In genomic region chrV:11638634-11639117, ce11 we compare ENCODE assay signal across 1 worm cellular context.
TF ChIP-seq lines count a peak whose summit lies in the region.

No protein-coding gene starts in this region.

TF ChIP-seq in whole organism, L1 larva, 84 proteins besides CTCF, POLR2A, EP300 and RAD21 (continued from another document):
- TF ChIP-seq sox-4 (tag; optimal IDR thresholded peaks at IDR 0.05; lab: Kevin White, UChicago) (no peak), grh-1 (GFP tag; IDR thresholded peaks at IDR 0.05; lab: Robert Waterston, UW) (no peak), lin-39 (tag; optimal IDR thresholded peaks at IDR 0.05; lab: Kevin White, UChicago) (no peak), nhr-84 (tag; optimal IDR thresholded peaks at IDR 0.05; lab: Kevin White, UChicago) (no peak), ets-5 (GFP tag; IDR thresholded peaks at IDR 0.05; lab: Robert Waterston, UW) (no peak), nhr-71 (tag; optimal IDR thresholded peaks at IDR 0.05; lab: Kevin White, UChicago) (peak; percentile 77), blmp-1 (tag; optimal IDR thresholded peaks at IDR 0.05; lab: Kevin White, UChicago) (peak; percentile 62), hlh-17 (GFP tag; optimal IDR thresholded peaks at IDR 0.05; lab: Kevin White, UChicago; ENCODE audit: borderline replicate concordance) (no peak), unc-98 (GFP tag; IDR thresholded peaks at IDR 0.05; lab: Robert Waterston, UW) (peak; percentile 21; the same call in 1 of the 2 replicates), irx-1 (tag; optimal IDR thresholded peaks at IDR 0.05; lab: Kevin White, UChicago) (peak; percentile 21), F16B12.6 (tag; optimal IDR thresholded peaks at IDR 0.05; lab: Kevin White, UChicago) (no peak), lin-35 (GFP tag; optimal IDR thresholded peaks at IDR 0.05; lab: Kevin White, UChicago) (peak in 1 of 2 experiments; percentile 51), efl-1 (optimal IDR thresholded peaks at IDR 0.05; lab: Kevin White, UChicago) (peak; percentile 26 to 39), efl-1 (GFP tag; optimal IDR thresholded peaks at IDR 0.05 in 1 of 2; lab: Kevin White, UChicago) (peak in 1 of 2 experiments; percentile 77), isw-1 (GFP tag; IDR thresholded peaks at IDR 0.05; lab: Robert Waterston, UW) (peak; percentile 50), C34B4.2 (tag; optimal IDR thresholded peaks at IDR 0.05; lab: Kevin White, UChicago) (no peak), mep-1 (tag; optimal IDR thresholded peaks at IDR 0.05; lab: Kevin White, UChicago) (peak; percentile 43), nhr-11 (tag; optimal IDR thresholded peaks at IDR 0.05; lab: Kevin White, UChicago) (no peak), hlh-4 (tag; optimal IDR thresholded peaks at IDR 0.05; lab: Kevin White, UChicago) (no peak), pax-3 (tag; optimal IDR thresholded peaks at IDR 0.05; lab: Kevin White, UChicago) (peak; percentile 74), lsy-2 (tag; optimal IDR thresholded peaks at IDR 0.05; lab: Kevin White, UChicago) (peak; percentile 50 to 66), skn-1 (tag; optimal IDR thresholded peaks at IDR 0.05; lab: Kevin White, UChicago) (no peak), jun-1 (tag; optimal IDR thresholded peaks at IDR 0.05; lab: Kevin White, UChicago) (peak; percentile 31)
